Fruit fly (Drosophila melanogaster): Measurements from ENCODE around the gene CG1571.

Gene CG1571

DNA sequence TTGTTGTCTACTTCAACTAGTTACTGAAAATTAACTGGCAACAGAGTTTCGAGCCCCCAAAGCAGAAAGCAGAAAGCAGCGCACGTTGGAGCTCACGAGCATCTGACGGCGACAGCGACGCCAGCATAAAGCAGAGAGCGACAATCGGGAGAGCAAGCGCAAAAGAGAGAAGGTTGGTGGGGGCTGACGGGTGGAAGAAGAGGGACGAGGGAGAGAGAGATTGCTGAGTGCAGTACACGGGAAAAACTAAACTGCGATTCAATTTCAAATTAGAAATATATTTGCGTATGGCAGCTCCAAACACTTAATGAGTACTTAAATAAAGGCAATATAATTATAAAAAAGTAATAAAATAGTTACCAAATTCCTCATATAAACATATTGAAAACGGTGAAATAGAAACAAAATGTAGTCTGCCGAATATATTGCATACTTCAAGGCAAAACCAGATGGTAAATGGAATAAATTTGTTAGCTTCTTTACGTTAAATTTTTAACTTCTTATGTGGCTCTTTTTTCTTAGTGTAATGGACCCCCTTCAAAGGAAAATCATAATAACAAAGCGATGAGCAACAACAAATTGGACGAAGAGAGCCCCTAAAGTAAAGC is 16.5 kb downstream of the CG1571 start (continued):
- TF ChIP-seq CG4854 (GFP tag; optimal IDR thresholded peaks at IDR 0.05) (peak; percentile 72), maf-S (GFP tag; optimal IDR thresholded peaks at IDR 0.05) (peak; percentile 77), MTF-1 (GFP tag; optimal IDR thresholded peaks at IDR 0.05; ENCODE audit: borderline replicate concordance) (peak; percentile 65), CG6689 (GFP tag; IDR thresholded peaks at IDR 0.05) (peak; percentile 93), B-H2 (GFP tag; optimal IDR thresholded peaks at IDR 0.05) (peak; percentile 92), sim (GFP tag; IDR thresholded peaks at IDR 0.05) (peak; percentile 55; the same call in 1 of the 2 replicates), Lpt (GFP tag; optimal IDR thresholded peaks at IDR 0.05) (no peak), Atf3 (GFP tag; optimal IDR thresholded peaks at IDR 0.05) (peak; percentile 62), Sox100B (GFP tag; optimal IDR thresholded peaks at IDR 0.05) (peak; percentile 97), lov (optimal IDR thresholded peaks at IDR 0.05) (no peak), lov (GFP tag; IDR thresholded peaks at IDR 0.05) (peak; percentile 75; the same call in 2 of the 3 replicates), CG7786 (GFP tag; optimal IDR thresholded peaks at IDR 0.05) (peak; percentile 84), eve (GFP tag; optimal IDR thresholded peaks at IDR 0.05) (peak in 1 of 2 experiments; percentile 98), CG14441 (GFP tag; IDR thresholded peaks at IDR 0.05) (peak; percentile 91), HmgZ (tag; optimal IDR thresholded peaks at IDR 0.05) (peak; percentile 94), slou (GFP tag; optimal IDR thresholded peaks at IDR 0.05) (peak; percentile 94), sqz (GFP tag; optimal IDR thresholded peaks at IDR 0.05) (peak; percentile 95), CG8388 (GFP tag; optimal IDR thresholded peaks at IDR 0.05) (peak; percentile 91), Six4 (GFP tag; optimal IDR thresholded peaks at IDR 0.05) (peak; percentile 90), CG4404 (GFP tag; IDR thresholded peaks at IDR 0.05) (peak; percentile 78; the same call in 1 of the 2 replicates), Chrac-16 (GFP tag; optimal IDR thresholded peaks at IDR 0.05) (peak; percentile 92), Mad (GFP tag; optimal IDR thresholded peaks at IDR 0.05) (peak; percentile 76), CG15601 (tag; optimal IDR thresholded peaks at IDR 0.05) (peak; percentile 95), zfh2 (GFP tag; optimal IDR thresholded peaks at IDR 0.05) (peak; percentile 71), BEAF-32 (GFP tag; optimal IDR thresholded peaks at IDR 0.05) (peak; percentile 6), Max (GFP tag; optimal IDR thresholded peaks at IDR 0.05) (peak; percentile 90), bab2 (GFP tag; optimal IDR thresholded peaks at IDR 0.05) (peak; percentile 88), Dbx (GFP tag; IDR thresholded peaks at IDR 0.05) (peak; percentile 91), CG7271 (tag; optimal IDR thresholded peaks at IDR 0.05) (peak; percentile 39), CG16815 (GFP tag; optimal IDR thresholded peaks at IDR 0.05) (peak; percentile 87), zen2 (GFP tag; IDR thresholded peaks at IDR 0.05; ENCODE audit: partially characterized antibody) (no peak), CG31365 (tag; optimal IDR thresholded peaks at IDR 0.05) (peak; percentile 68), CG15011 (GFP tag; optimal IDR thresholded peaks at IDR 0.05) (peak; percentile 91), CG3407 (GFP tag; optimal IDR thresholded peaks at IDR 0.05) (peak; percentile 89), pzg (GFP tag; optimal IDR thresholded peaks at IDR 0.05) (no peak), sisA (GFP tag; IDR thresholded peaks at IDR 0.05) (peak; percentile 89), aop (GFP tag; IDR thresholded peaks at IDR 0.05) (0 out of 2 replicates have a peak, but pooled peaks have one; percentile 8), usp (GFP tag; optimal IDR thresholded peaks at IDR 0.05) (no peak), YL-1 (GFP tag; optimal IDR thresholded peaks at IDR 0.05) (peak; percentile 67), CG10147 (GFP tag; optimal IDR thresholded peaks at IDR 0.05) (peak; percentile 94), fd64A (GFP tag; optimal IDR thresholded peaks at IDR 0.05) (peak; percentile 83), CG18011 (GFP tag; optimal IDR thresholded peaks at IDR 0.05) (peak; percentile 82), croc (GFP tag; conservative IDR thresholded peaks at IDR 0.05) (peak; percentile 90), pan (optimal IDR thresholded peaks at IDR 0.05) (no peak), pan (GFP tag; optimal IDR thresholded peaks at IDR 0.05 in 1 of 2, IDR thresholded peaks at IDR 0.05 in 1 of 2) (peak in 1 of 2 experiments; percentile 94), amos (GFP tag; IDR thresholded peaks at IDR 0.05; ENCODE audit: partially characterized antibody) (no peak), schlank (tag; optimal IDR thresholded peaks at IDR 0.05) (peak; percentile 77), CG30431 (GFP tag; optimal IDR thresholded peaks at IDR 0.05) (peak; percentile 84), CG33213 (GFP tag; optimal IDR thresholded peaks at IDR 0.05) (peak; percentile 18), CG15479 (GFP tag; optimal IDR thresholded peaks at IDR 0.05) (no peak)
